Fruit fly (Drosophila melanogaster): Measurements from ENCODE around the gene CG5916.

Gene CG5916

dm6 chr3R:16148712-16149111, 1.9 kb downstream of the CG5916 start:
- TF ChIP-seq Jra (GFP tag; optimal IDR thresholded peaks at IDR 0.05), result no peak
- no peak for TF ChIP-seq CG9705 (GFP tag; optimal IDR thresholded peaks at IDR 0.05)
- no peak for TF ChIP-seq foxo (GFP tag; optimal IDR thresholded peaks at IDR 0.05)
- no peak for TF ChIP-seq Hr83 (GFP tag; optimal IDR thresholded peaks at IDR 0.05; ENCODE audit: poor library complexity, severe bottlenecking)
- TF ChIP-seq GATAd (GFP tag; optimal IDR thresholded peaks at IDR 0.05), result no peak
- no peak for TF ChIP-seq Mio (GFP tag; optimal IDR thresholded peaks at IDR 0.05)
- no peak for TF ChIP-seq dmrt93B (GFP tag; optimal IDR thresholded peaks at IDR 0.05)
- TF ChIP-seq Vsx2 (GFP tag; optimal IDR thresholded peaks at IDR 0.05; ENCODE audit: partially characterized antibody), result no peak
- TF ChIP-seq lola (GFP tag; optimal IDR thresholded peaks at IDR 0.05), result no peak
- TF ChIP-seq fru (GFP tag; optimal IDR thresholded peaks at IDR 0.05), result no peak
- no peak for TF ChIP-seq Rel (GFP tag; optimal IDR thresholded peaks at IDR 0.05)
- no peak for TF ChIP-seq Rel (tag; optimal IDR thresholded peaks at IDR 0.05)
- no peak for TF ChIP-seq Sp1 (GFP tag; optimal IDR thresholded peaks at IDR 0.05)
- TF ChIP-seq sage (GFP tag; optimal IDR thresholded peaks at IDR 0.05), result no peak
- no peak for TF ChIP-seq tai (GFP tag; optimal IDR thresholded peaks at IDR 0.05)
- no peak for TF ChIP-seq psq (GFP tag; optimal IDR thresholded peaks at IDR 0.05)
- no peak for TF ChIP-seq sv (GFP tag; optimal IDR thresholded peaks at IDR 0.05)
- no peak for TF ChIP-seq woc (GFP tag; optimal IDR thresholded peaks at IDR 0.05)

DNA sequence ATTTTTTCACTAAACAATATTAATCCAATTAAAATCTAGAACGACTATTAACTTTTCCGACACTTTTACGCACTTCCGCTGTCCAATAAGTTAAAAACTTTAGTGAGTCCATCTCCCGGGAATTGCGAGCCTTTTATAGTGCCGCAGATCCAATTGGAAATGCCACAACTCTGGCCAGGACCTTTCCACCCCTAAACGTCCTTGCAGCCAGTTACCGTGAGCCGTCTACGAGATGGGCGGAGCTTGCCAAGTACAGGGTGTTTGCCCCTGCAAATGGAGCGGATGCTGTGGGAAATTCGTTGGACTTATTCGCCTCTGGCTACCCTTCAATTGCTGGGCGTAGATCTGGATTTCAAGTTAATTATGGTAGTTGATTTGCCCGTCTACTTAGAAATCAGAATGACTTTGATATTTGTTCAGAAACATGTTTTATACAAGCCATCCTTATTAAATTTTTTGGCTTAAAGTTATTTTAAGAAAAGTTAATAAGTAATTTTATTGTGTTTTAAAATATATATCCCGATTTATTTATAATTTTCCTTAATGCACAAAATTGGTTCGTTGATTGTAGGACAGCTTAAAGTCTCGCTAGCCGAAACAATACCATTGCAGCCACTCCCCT, 4.5 kb downstream of the CG5916 start, which contains the start of gene Fer2:
Gene Fer2 (minus strand): TSS at position 74 of the 622 bp plus-strand sequence.
- TF ChIP-seq foxo (GFP tag; optimal IDR thresholded peaks at IDR 0.05), result peak in 1 of 2 experiments; percentile 12
- no peak for TF ChIP-seq N (GFP tag; optimal IDR thresholded peaks at IDR 0.05)
- TF ChIP-seq h (GFP tag; optimal IDR thresholded peaks at IDR 0.05), result peak; percentile 17
- peak; percentile 33 for TF ChIP-seq Sp1 (GFP tag; optimal IDR thresholded peaks at IDR 0.05)
- TF ChIP-seq Dif (GFP tag; optimal IDR thresholded peaks at IDR 0.05; ENCODE audit: partially characterized antibody), result no peak
- peak; percentile 31 for TF ChIP-seq dmrt93B (GFP tag; optimal IDR thresholded peaks at IDR 0.05)
- peak; percentile 9 for TF ChIP-seq HLH106 (tag; optimal IDR thresholded peaks at IDR 0.05)

DNA sequence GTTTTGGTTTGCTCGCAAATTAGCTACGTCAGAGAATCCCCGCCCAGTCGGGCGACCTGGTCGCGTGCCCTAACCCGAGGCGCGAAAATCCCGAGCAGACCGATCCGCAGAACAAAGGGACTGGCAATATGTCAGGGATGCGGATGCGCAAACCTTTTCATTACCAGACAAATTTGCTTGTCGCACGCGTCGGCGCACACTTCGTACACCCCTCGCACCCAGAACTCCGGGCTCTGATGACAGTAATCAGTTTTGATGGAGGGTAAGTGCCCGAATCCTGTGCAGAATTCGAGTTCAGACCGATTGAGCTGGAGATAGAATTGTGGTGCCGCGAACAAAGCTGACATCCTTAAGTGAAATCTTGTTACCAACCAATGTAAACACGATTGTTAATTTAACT, 5.5 kb downstream of the CG5916 start:
- no peak for TF ChIP-seq lola (GFP tag; optimal IDR thresholded peaks at IDR 0.05)
- TF ChIP-seq sage (GFP tag; optimal IDR thresholded peaks at IDR 0.05), result no peak
- TF ChIP-seq rgr (GFP tag; optimal IDR thresholded peaks at IDR 0.05), result no peak
- no peak for TF ChIP-seq Hr83 (GFP tag; optimal IDR thresholded peaks at IDR 0.05; ENCODE audit: poor library complexity, severe bottlenecking)
- no peak for TF ChIP-seq CrebA (GFP tag; optimal IDR thresholded peaks at IDR 0.05; ENCODE audit: borderline replicate concordance)
- no peak for TF ChIP-seq ey (GFP tag; optimal IDR thresholded peaks at IDR 0.05)

- TF ChIP-seq ey (GFP tag; optimal IDR thresholded peaks at IDR 0.05), result no peak
- TF ChIP-seq Hr78 (GFP tag; optimal IDR thresholded peaks at IDR 0.05), result no peak
- TF ChIP-seq dsf (GFP tag; optimal IDR thresholded peaks at IDR 0.05; ENCODE audit: borderline replicate concordance), result no peak
- no peak for TF ChIP-seq usp (GFP tag; optimal IDR thresholded peaks at IDR 0.05)
- no peak for TF ChIP-seq pan (optimal IDR thresholded peaks at IDR 0.05)
- TF ChIP-seq tai (GFP tag; optimal IDR thresholded peaks at IDR 0.05), result no peak
- TF ChIP-seq psq (GFP tag; optimal IDR thresholded peaks at IDR 0.05), result no peak
- no peak for TF ChIP-seq Dif (GFP tag; optimal IDR thresholded peaks at IDR 0.05; ENCODE audit: partially characterized antibody)
- TF ChIP-seq Jra (GFP tag; optimal IDR thresholded peaks at IDR 0.05), result no peak
- TF ChIP-seq lola (GFP tag; optimal IDR thresholded peaks at IDR 0.05), result no peak
- TF ChIP-seq GATAd (GFP tag; optimal IDR thresholded peaks at IDR 0.05), result no peak
- TF ChIP-seq dl (GFP tag; optimal IDR thresholded peaks at IDR 0.05; ENCODE audit: insufficient read depth in 1 of 2, partially characterized antibody in 2 of 2), result no peak
- TF ChIP-seq sv (GFP tag; optimal IDR thresholded peaks at IDR 0.05), result no peak
- TF ChIP-seq foxo (GFP tag; optimal IDR thresholded peaks at IDR 0.05), result no peak
- no peak for TF ChIP-seq Dfd (GFP tag; optimal IDR thresholded peaks at IDR 0.05)
Measured at dm6 chr3R:16153356-16153905, 6.6 kb downstream of the CG5916 start.

- no peak for TF ChIP-seq dsf (GFP tag; optimal IDR thresholded peaks at IDR 0.05; ENCODE audit: borderline replicate concordance)
- peak; percentile 14 for TF ChIP-seq CrebA (GFP tag; optimal IDR thresholded peaks at IDR 0.05; ENCODE audit: borderline replicate concordance)
- TF ChIP-seq ey (GFP tag; optimal IDR thresholded peaks at IDR 0.05), result no peak
- TF ChIP-seq woc (GFP tag; optimal IDR thresholded peaks at IDR 0.05), result no peak
- TF ChIP-seq OdsH (GFP tag; optimal IDR thresholded peaks at IDR 0.05), result peak; percentile 49
- no peak for TF ChIP-seq Dif (GFP tag; optimal IDR thresholded peaks at IDR 0.05; ENCODE audit: partially characterized antibody)
- TF ChIP-seq sv (GFP tag; optimal IDR thresholded peaks at IDR 0.05), result no peak
- TF ChIP-seq brk (GFP tag; optimal IDR thresholded peaks at IDR 0.05), result no peak
- no peak for TF ChIP-seq dl (GFP tag; optimal IDR thresholded peaks at IDR 0.05; ENCODE audit: insufficient read depth in 1 of 2, partially characterized antibody in 2 of 2)
- TF ChIP-seq Hnf4 (GFP tag; optimal IDR thresholded peaks at IDR 0.05), result peak; percentile 46
- TF ChIP-seq br (GFP tag; optimal IDR thresholded peaks at IDR 0.05), result peak; percentile 51
- TF ChIP-seq GATAd (GFP tag; optimal IDR thresholded peaks at IDR 0.05), result no peak
- peak; percentile 48 for TF ChIP-seq jim (GFP tag; optimal IDR thresholded peaks at IDR 0.05)
- no peak for TF ChIP-seq dmrt93B (GFP tag; optimal IDR thresholded peaks at IDR 0.05)
- peak; percentile 77 for TF ChIP-seq rgr (GFP tag; optimal IDR thresholded peaks at IDR 0.05)
- no peak for TF ChIP-seq Mio (GFP tag; optimal IDR thresholded peaks at IDR 0.05)
- no peak for TF ChIP-seq Myc (optimal IDR thresholded peaks at IDR 0.05)
- TF ChIP-seq Sp1 (GFP tag; optimal IDR thresholded peaks at IDR 0.05), result peak; percentile 78
- no peak for TF ChIP-seq sage (GFP tag; optimal IDR thresholded peaks at IDR 0.05)
- no peak for TF ChIP-seq Vsx2 (GFP tag; optimal IDR thresholded peaks at IDR 0.05; ENCODE audit: partially characterized antibody)
- peak; percentile 50 for TF ChIP-seq Hr83 (GFP tag; optimal IDR thresholded peaks at IDR 0.05; ENCODE audit: poor library complexity, severe bottlenecking)
- no peak for TF ChIP-seq tai (GFP tag; optimal IDR thresholded peaks at IDR 0.05)
- peak; percentile 7 for TF ChIP-seq CG32264 (GFP tag; optimal IDR thresholded peaks at IDR 0.05)
Measured at dm6 chr3R:16154263-16154662, 7.4 kb downstream of the CG5916 start.

Measured in whole organism, wandering third instar larva.